Worm (Caenorhabditis elegans) whole organism, L2 larva: ENCODE data around the gene nbet-1.
"Not testable (repeated sequence)": the region's sequence is repeated elsewhere in the genome, so short reads cannot be mapped to it uniquely, and the experiment has no call there.

Experiments
- C34F6.9 ChIP-seq: fragments of 150-350 bp; optimal IDR thresholded peaks from 2 replicates; lab custom pipeline; 2014; ENCODE audit warnings: missing biosample characterization, missing genetic modification characterization
- F13H6.1 ChIP-seq: sonication (generic microtip); optimal IDR thresholded peaks from 2 replicates; lab custom pipeline; 2016; ENCODE audit warnings: missing genetic modification characterization, missing compliant biosample characterization
- R02D3.7 ChIP-seq: fragments of 150-350 bp; optimal IDR thresholded peaks from 2 replicates; lab custom pipeline; 2014; ENCODE audit warnings: missing biosample characterization, missing genetic modification characterization
- Y55F3AM.14 ChIP-seq: fragments of 200-800 bp; sonication (Bioruptor generic); optimal IDR thresholded peaks from 2 replicates; lab custom pipeline; 2018; ENCODE audit warnings: mild to moderate bottlenecking, missing genetic modification characterization, missing compliant biosample characterization
- alr-1 ChIP-seq: fragments of 150-350 bp; optimal IDR thresholded peaks from 2 replicates; lab custom pipeline; 2014; ENCODE audit warnings: missing biosample characterization, missing genetic modification characterization
- ceh-16 ChIP-seq: fragments of 150-350 bp; optimal IDR thresholded peaks from 2 replicates; lab custom pipeline; 2014; ENCODE audit warnings: missing biosample characterization, missing genetic modification characterization
- crh-2 ChIP-seq: sonication (generic microtip); optimal IDR thresholded peaks from 2 replicates; lab custom pipeline; 2017; ENCODE audit warnings: missing biosample characterization, missing genetic modification characterization
- elt-1 ChIP-seq: fragments of 150-350 bp; optimal IDR thresholded peaks from 2 replicates; lab custom pipeline; 2014; ENCODE audit warnings: missing biosample characterization, missing genetic modification characterization
- elt-3 ChIP-seq: sonication (generic microtip); optimal IDR thresholded peaks from 2 replicates; lab custom pipeline; 2017; ENCODE audit warnings: missing biosample characterization, missing genetic modification characterization
- fos-1 ChIP-seq: fragments of 150-350 bp; optimal IDR thresholded peaks from 2 replicates; lab custom pipeline; 2014; ENCODE audit warnings: missing biosample characterization, missing genetic modification characterization
- gmeb-1 ChIP-seq: fragments of 150-350 bp; optimal IDR thresholded peaks from 2 replicates; lab custom pipeline; 2014; ENCODE audit warnings: missing biosample characterization, missing genetic modification characterization
- lin-13 ChIP-seq: fragments of 150-350 bp; optimal IDR thresholded peaks from 2 replicates; lab custom pipeline; 2014; ENCODE audit warnings: missing biosample characterization, missing genetic modification reagents, missing genetic modification characterization
- lsy-2 ChIP-seq, 2 experiments: fragments of 150-350 bp in 1 of 2; sonication (generic microtip) in 1 of 2; optimal IDR thresholded peaks; 2 replicates each; lab custom pipeline; 2014 to 2017; ENCODE audit warnings: missing biosample characterization in 2 of 2, missing genetic modification characterization in 2 of 2
- mbf-1 ChIP-seq: sonication (generic microtip); optimal IDR thresholded peaks from 2 replicates; lab custom pipeline; 2017; ENCODE audit warnings: missing biosample characterization, missing genetic modification characterization
- mdl-1 ChIP-seq, 2 experiments: fragments of 150-350 bp in 1 of 2; sonication (generic microtip) in 1 of 2; optimal IDR thresholded peaks; 2 replicates each; lab custom pipeline; 2017; ENCODE audit warnings: missing biosample characterization in 2 of 2, missing genetic modification characterization in 2 of 2
- nhr-10 ChIP-seq: sonication (generic microtip); optimal IDR thresholded peaks from 2 replicates; lab custom pipeline; 2017; ENCODE audit warnings: missing biosample characterization, missing genetic modification characterization
- nhr-129 ChIP-seq: fragments of 150-350 bp; optimal IDR thresholded peaks from 2 replicates; lab custom pipeline; 2014; ENCODE audit warnings: missing biosample characterization, missing genetic modification characterization
- nhr-21 ChIP-seq: fragments of 150-350 bp; optimal IDR thresholded peaks from 2 replicates; lab custom pipeline; 2014; ENCODE audit warnings: missing biosample characterization, missing genetic modification characterization
- nhr-23 ChIP-seq: fragments of 150-350 bp; optimal IDR thresholded peaks from 2 replicates; lab custom pipeline; 2014; ENCODE audit warnings: missing biosample characterization, missing genetic modification reagents, missing genetic modification characterization
- nhr-25 ChIP-seq: fragments of 150-350 bp; sonication (generic microtip); optimal IDR thresholded peaks from 3 replicates; lab custom pipeline; 2014; ENCODE audit warnings: missing biosample characterization, missing genetic modification characterization
- nhr-6 ChIP-seq: fragments of 150-350 bp; optimal IDR thresholded peaks from 2 replicates; lab custom pipeline; 2014; ENCODE audit warnings: missing biosample characterization, missing genetic modification characterization
- nhr-77 ChIP-seq: fragments of 150-350 bp; optimal IDR thresholded peaks from 2 replicates; lab custom pipeline; 2014; ENCODE audit warnings: missing biosample characterization, missing genetic modification characterization
- peb-1 ChIP-seq: fragments of 150-350 bp; optimal IDR thresholded peaks from 2 replicates; lab custom pipeline; 2014; ENCODE audit warnings: missing biosample characterization, missing genetic modification characterization
- sem-4 ChIP-seq: fragments of 150-350 bp; optimal IDR thresholded peaks from 2 replicates; lab custom pipeline; 2014; ENCODE audit warnings: missing biosample characterization, missing genetic modification reagents, missing genetic modification characterization
- skn-1 ChIP-seq: sonication (generic microtip); optimal IDR thresholded peaks from 2 replicates; lab custom pipeline; 2017; ENCODE audit warnings: missing biosample characterization, missing genetic modification characterization
- sma-3 ChIP-seq: sonication (generic microtip); optimal IDR thresholded peaks from 2 replicates; lab custom pipeline; 2016; ENCODE audit warnings: missing genetic modification reagents, missing genetic modification characterization, missing compliant biosample characterization
- sma-9 ChIP-seq, 2 experiments: fragments of 150-350 bp in 1 of 2; sonication (generic microtip) in 1 of 2; optimal IDR thresholded peaks; 2 replicates each; lab custom pipeline; 2014 to 2016; ENCODE audit warnings: missing genetic modification characterization in 2 of 2, mild to moderate bottlenecking in 1 of 2, missing biosample characterization in 1 of 2, missing compliant biosample characterization in 1 of 2, missing genetic modification reagents in 1 of 2, moderate library complexity in 1 of 2
- unc-55 ChIP-seq: fragments of 150-350 bp; sonication (generic microtip); optimal IDR thresholded peaks from 3 replicates; lab custom pipeline; 2014; ENCODE audit warnings: missing biosample characterization, missing genetic modification reagents, missing genetic modification characterization
- ztf-11 ChIP-seq: sonication (generic microtip); optimal IDR thresholded peaks from 2 replicates; lab custom pipeline; 2017; ENCODE audit warnings: missing biosample characterization, missing genetic modification characterization

nbet-1 gene

DNA sequence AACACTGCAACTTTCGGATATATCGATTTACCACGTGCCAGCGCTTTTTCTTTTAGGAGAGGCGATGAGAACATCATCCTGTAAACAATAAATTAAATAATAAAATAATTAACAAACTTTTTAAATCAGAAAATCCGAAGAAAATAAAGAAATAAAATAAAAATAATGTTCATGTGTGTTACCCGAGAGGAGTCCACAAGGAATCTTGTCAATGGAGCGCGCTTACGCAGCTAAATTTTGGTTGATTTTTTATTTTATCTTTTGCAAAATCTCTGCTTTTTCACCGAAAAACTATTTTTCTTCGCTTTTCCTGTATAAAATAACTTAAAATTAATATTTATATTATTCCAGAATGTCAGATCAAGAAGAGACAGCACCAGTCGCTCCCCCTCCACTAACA lies 49.1 kb upstream of the nbet-1 start, which contains the start of the genes C24D10.6 and C24D10.4:
Gene C24D10.6 (minus strand): TSS at position 78 of the 400 bp plus-strand sequence.
Gene C24D10.4 (plus strand): TSS at position 352 of the 400 bp plus-strand sequence.
- TF ChIP-seq lin-13 (GFP tag; lab: Kevin White, UChicago) (peak; percentile 36), sma-3 (peak; percentile 34), C34F6.9 (tag; lab: Kevin White, UChicago) (peak; percentile 75), nhr-6 (tag; lab: Kevin White, UChicago) (no peak), elt-3 (no peak), sma-9 (GFP tag; optimal IDR thresholded peaks at IDR 0.05; lab: Kevin White, UChicago) (peak; percentile 21), sma-9 (tag; optimal IDR thresholded peaks at IDR 0.05; lab: Kevin White, UChicago) (no peak), nhr-129 (tag; lab: Kevin White, UChicago) (no peak), unc-55 (GFP tag; lab: Kevin White, UChicago) (peak; percentile 78), gmeb-1 (tag; lab: Kevin White, UChicago) (peak; percentile 72), crh-2 (tag; lab: Kevin White, UChicago) (peak; percentile 30), lsy-2 (tag; optimal IDR thresholded peaks at IDR 0.05; lab: Kevin White, UChicago) (peak; percentile 26 to 80)

DNA sequence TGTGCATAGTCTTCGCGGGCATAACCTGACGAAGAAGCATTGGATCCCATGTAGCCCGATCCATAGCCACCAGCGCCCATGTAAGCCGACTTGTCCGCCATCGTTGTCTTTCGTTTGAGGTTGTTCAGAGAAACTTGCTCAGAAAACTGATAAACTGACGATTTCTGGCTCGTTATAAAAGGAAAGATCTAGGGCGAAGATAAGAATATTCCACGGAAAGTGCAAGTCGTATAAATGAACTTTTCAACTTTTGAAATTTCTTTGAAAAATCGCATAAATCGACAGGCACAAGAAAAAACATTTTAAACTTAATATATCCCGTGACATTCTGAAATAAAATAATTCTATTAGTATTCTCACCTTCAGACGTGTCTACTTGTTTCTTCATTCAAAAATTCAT lies 46.4 kb upstream of the nbet-1 start, which contains the start of the genes nspd-3 and C24D10.2:
Gene nspd-3 (minus strand): TSS at position 101 of the 400 bp plus-strand sequence.
Gene C24D10.2 (plus strand): TSS at position 399 of the 400 bp plus-strand sequence.
- TF ChIP-seq nhr-21 (tag; lab: Kevin White, UChicago); nhr-25 (tag; lab: Kevin White, UChicago); nhr-10: not testable (repeated sequence)

DNA sequence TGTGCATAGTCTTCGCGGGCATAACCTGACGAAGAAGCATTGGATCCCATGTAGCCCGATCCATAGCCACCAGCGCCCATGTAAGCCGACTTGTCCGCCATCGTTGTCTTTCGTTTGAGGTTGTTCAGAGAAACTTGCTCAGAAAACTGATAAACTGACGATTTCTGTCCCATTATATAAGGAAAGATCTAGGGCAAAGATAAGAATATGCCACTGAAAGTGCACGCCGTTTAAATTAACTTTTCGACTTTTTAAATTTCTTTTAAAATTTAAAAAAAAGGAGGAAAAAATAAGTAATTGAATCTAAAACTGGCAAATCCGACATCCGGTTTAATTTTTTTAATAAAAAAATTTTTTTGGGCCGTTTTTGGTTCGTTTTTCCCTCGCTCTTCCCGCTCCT lies 43.7 kb upstream of the nbet-1 start, which contains the start of gene nspd-6:
Gene nspd-6 (minus strand): TSS at position 101 of the 400 bp plus-strand sequence.
- TF ChIP-seq ceh-16; nhr-77 (tag; lab: Kevin White, UChicago); ztf-11 (tag; lab: Kevin White, UChicago): not testable (repeated sequence)
- TF ChIP-seq, all 48 proteins: peak for 0; not testable (repeated sequence) for 48

DNA sequence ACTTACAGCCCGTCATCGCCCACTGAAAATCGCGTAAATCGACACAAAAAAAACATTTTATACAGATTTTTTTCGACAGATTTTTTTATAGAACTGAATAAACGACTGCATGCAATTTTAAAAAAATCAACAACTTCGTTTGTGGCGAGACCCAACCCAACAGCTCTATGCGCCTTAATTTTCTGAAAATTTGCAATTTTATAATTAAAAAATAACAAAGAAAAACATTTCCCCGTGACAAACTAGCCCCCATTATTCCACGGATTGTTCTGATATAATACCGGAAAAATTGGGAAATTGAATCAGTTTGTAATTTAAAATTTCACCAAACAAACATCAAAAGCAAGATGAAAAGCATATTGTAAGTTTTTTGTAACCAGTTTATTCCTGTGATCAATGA lies 43.3 kb upstream of the nbet-1 start, which contains the start of gene ptp-5.1:
Gene ptp-5.1 (plus strand): TSS at position 301 of the 400 bp plus-strand sequence.
- TF ChIP-seq C34F6.9 (tag; lab: Kevin White, UChicago) (no peak), nhr-77 (tag; lab: Kevin White, UChicago) (no peak), fos-1 (no peak), F13H6.1 (tag; lab: Kevin White, UChicago) (no peak), elt-1 (tag; lab: Kevin White, UChicago) (no peak), Y55F3AM.14 (GFP tag; lab: Kevin White, UChicago) (no peak), mdl-1 (tag; optimal IDR thresholded peaks at IDR 0.05; lab: Kevin White, UChicago) (no peak), nhr-25 (tag; lab: Kevin White, UChicago) (no peak), skn-1 (tag; lab: Kevin White, UChicago) (no peak), peb-1 (tag; lab: Kevin White, UChicago) (no peak), nhr-23 (tag; lab: Kevin White, UChicago) (no peak), nhr-6 (tag; lab: Kevin White, UChicago) (no peak)

DNA sequence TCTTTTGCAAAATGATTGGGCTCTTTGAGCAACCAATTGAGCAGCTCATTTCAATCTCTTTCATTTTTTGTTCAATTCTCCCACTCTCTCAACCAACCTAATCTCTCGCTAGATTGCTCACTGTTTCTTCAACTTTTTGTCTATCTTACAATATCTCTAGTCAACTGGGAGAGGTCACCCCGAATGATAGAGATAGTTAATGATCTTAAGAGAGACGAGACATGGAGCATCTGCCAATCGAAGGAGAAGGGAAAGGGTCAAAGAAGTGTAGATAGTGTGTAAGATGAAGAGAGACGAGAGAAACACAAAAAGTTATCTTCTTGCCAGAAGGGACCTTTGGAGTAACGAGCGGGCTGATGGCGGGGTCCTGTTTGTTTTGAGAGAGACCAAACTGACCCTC lies 40.0 kb upstream of the nbet-1 start:
- TF ChIP-seq ztf-11 (tag; lab: Kevin White, UChicago) (no peak), R02D3.7 (tag; lab: Kevin White, UChicago) (no peak), alr-1 (tag; lab: Kevin White, UChicago) (no peak), unc-55 (GFP tag; lab: Kevin White, UChicago) (no peak), C34F6.9 (tag; lab: Kevin White, UChicago) (peak; percentile 48), F13H6.1 (tag; lab: Kevin White, UChicago) (peak; percentile 68), peb-1 (tag; lab: Kevin White, UChicago) (no peak), mbf-1 (no peak), sma-9 (GFP tag; optimal IDR thresholded peaks at IDR 0.05; lab: Kevin White, UChicago) (peak; percentile 41), sma-9 (tag; optimal IDR thresholded peaks at IDR 0.05; lab: Kevin White, UChicago) (no peak), nhr-23 (tag; lab: Kevin White, UChicago) (no peak), lsy-2 (tag; optimal IDR thresholded peaks at IDR 0.05; lab: Kevin White, UChicago) (no peak), nhr-129 (tag; lab: Kevin White, UChicago) (peak; percentile 68), sem-4 (tag; lab: Kevin White, UChicago) (no peak)
